Worm (Caenorhabditis elegans): ENCODE data around the gene daf-7.

daf-7 gene

ce11 chrIII:811544-811943, at the start of gene daf-7:
Gene daf-7, plus strand, starts transcription at chrIII:811844.
- TF ChIP-seq pha-2 (tag; optimal IDR thresholded peaks at IDR 0.05) (no peak), sox-2 (GFP tag; IDR thresholded peaks at IDR 0.05) (no peak), dmd-4 (tag; optimal IDR thresholded peaks at IDR 0.05; ENCODE audit: borderline replicate concordance) (no peak), C38D4.7 (GFP tag; optimal IDR thresholded peaks at IDR 0.05) (no peak)

ce11 chrIII:762508-762907, 49.1 kb upstream of the daf-7 start:
- TF ChIP-seq unc-55 (GFP tag; optimal IDR thresholded peaks at IDR 0.05), result no peak
- no peak for TF ChIP-seq fax-1 (tag; optimal IDR thresholded peaks at IDR 0.05)
- TF ChIP-seq ama-1 (optimal IDR thresholded peaks at IDR 0.05), result no peak
- no peak for TF ChIP-seq hlh-6 (tag; optimal IDR thresholded peaks at IDR 0.05)
- no peak for TF ChIP-seq ceh-31 (tag; optimal IDR thresholded peaks at IDR 0.05)
- TF ChIP-seq rnt-1 (tag; optimal IDR thresholded peaks at IDR 0.05), result no peak
- no peak for TF ChIP-seq zip-5 (tag; optimal IDR thresholded peaks at IDR 0.05)
- TF ChIP-seq unc-86 (tag; optimal IDR thresholded peaks at IDR 0.05), result no peak
- TF ChIP-seq ceh-24 (tag; optimal IDR thresholded peaks at IDR 0.05), result no peak
- no peak for TF ChIP-seq mec-3 (tag; optimal IDR thresholded peaks at IDR 0.05; ENCODE audit: borderline replicate concordance)
- TF ChIP-seq elt-2 (tag; optimal IDR thresholded peaks at IDR 0.05), result no peak
- no peak for TF ChIP-seq gmeb-2 (tag; optimal IDR thresholded peaks at IDR 0.05)
- no peak for TF ChIP-seq ztf-16 (tag; optimal IDR thresholded peaks at IDR 0.05)
- TF ChIP-seq pat-9 (tag; optimal IDR thresholded peaks at IDR 0.05), result no peak
- TF ChIP-seq pha-4 (tag; optimal IDR thresholded peaks at IDR 0.05), result no peak
- no peak for TF ChIP-seq pqm-1 (tag; optimal IDR thresholded peaks at IDR 0.05)
- TF ChIP-seq ets-4 (tag; optimal IDR thresholded peaks at IDR 0.05), result no peak
- TF ChIP-seq ceh-30 (tag; optimal IDR thresholded peaks at IDR 0.05), result no peak

- TF ChIP-seq hlh-6 (tag; optimal IDR thresholded peaks at IDR 0.05), result no peak
- TF ChIP-seq K02D7.2 (tag; optimal IDR thresholded peaks at IDR 0.05), result no peak
- TF ChIP-seq ceh-31 (tag; optimal IDR thresholded peaks at IDR 0.05), result peak; percentile 8
- peak; percentile 19 for TF ChIP-seq ceh-48 (tag; optimal IDR thresholded peaks at IDR 0.05)
- peak; percentile 44 for TF ChIP-seq unc-42 (tag; optimal IDR thresholded peaks at IDR 0.05)
Measured at ce11 chrIII:764404-764803, 47.2 kb upstream of the daf-7 start.

- TF ChIP-seq hlh-8 (tag; optimal IDR thresholded peaks at IDR 0.05) (no peak), elt-2 (tag; optimal IDR thresholded peaks at IDR 0.05) (no peak), rnt-1 (tag; optimal IDR thresholded peaks at IDR 0.05) (no peak), T23F11.4 (GFP tag; optimal IDR thresholded peaks at IDR 0.05) (no peak), unc-3 (GFP tag; conservative IDR thresholded peaks at IDR 0.05) (no peak), unc-3 (tag; optimal IDR thresholded peaks at IDR 0.05) (no peak), ceh-31 (tag; optimal IDR thresholded peaks at IDR 0.05) (no peak), nfya-1 (tag; optimal IDR thresholded peaks at IDR 0.05) (no peak), sox-2 (GFP tag; IDR thresholded peaks at IDR 0.05) (no peak)
Measured at ce11 chrIII:764884-765283, 46.8 kb upstream of the daf-7 start, which contains the start of gene ptl-1. Gene ptl-1, plus strand, starts transcription at chrIII:765184.

ce11 chrIII:768528-768927, 43.1 kb upstream of the daf-7 start:
- TF ChIP-seq fkh-6 (tag; optimal IDR thresholded peaks at IDR 0.05), result no peak
- TF ChIP-seq odd-2 (tag; optimal IDR thresholded peaks at IDR 0.05), result no peak
- TF ChIP-seq sdc-2 (tag; optimal IDR thresholded peaks at IDR 0.05), result no peak
- TF ChIP-seq rnt-1 (tag; optimal IDR thresholded peaks at IDR 0.05), result no peak
- no peak for TF ChIP-seq tbx-7 (tag; optimal IDR thresholded peaks at IDR 0.05)
- TF ChIP-seq gmeb-2 (tag; optimal IDR thresholded peaks at IDR 0.05), result no peak
- TF ChIP-seq npax-4 (tag; optimal IDR thresholded peaks at IDR 0.05), result no peak
- TF ChIP-seq che-1 (tag; optimal IDR thresholded peaks at IDR 0.05), result no peak
- TF ChIP-seq sox-4 (tag; optimal IDR thresholded peaks at IDR 0.05), result no peak
- no peak for TF ChIP-seq unc-42 (tag; optimal IDR thresholded peaks at IDR 0.05)
- TF ChIP-seq ceh-14 (tag; optimal IDR thresholded peaks at IDR 0.05), result no peak
- TF ChIP-seq pha-2 (tag; optimal IDR thresholded peaks at IDR 0.05), result no peak
- no peak for TF ChIP-seq T23F11.4 (GFP tag; optimal IDR thresholded peaks at IDR 0.05)
- no peak for TF ChIP-seq ama-1 (optimal IDR thresholded peaks at IDR 0.05)
- no peak for TF ChIP-seq ahr-1 (tag; optimal IDR thresholded peaks at IDR 0.05)
- no peak for TF ChIP-seq ceh-22 (tag; optimal IDR thresholded peaks at IDR 0.05)
